Worm (Caenorhabditis elegans) whole organism, L3 larva: Measurements from ENCODE around the gene C29F5.8.

Experiments
- R02D3.7 ChIP-seq: fragments of 150-350 bp; optimal IDR thresholded peaks from 2 replicates; lab custom pipeline; 2014; ENCODE audit warnings: missing biosample characterization, missing genetic modification characterization
- ama-1 ChIP-seq: fragments of 150-350 bp; optimal IDR thresholded peaks from 2 replicates; lab custom pipeline; 2018
- egl-27 ChIP-seq: sonication (generic microtip); optimal IDR thresholded peaks from 4 replicates; lab custom pipeline; 2017; ENCODE audit warnings: missing biosample characterization, missing genetic modification reagents, missing genetic modification characterization
- fkh-2 ChIP-seq: fragments of 150-350 bp; optimal IDR thresholded peaks from 2 replicates; lab custom pipeline; 2014; ENCODE audit warnings: missing biosample characterization, missing genetic modification reagents, missing genetic modification characterization
- fos-1 ChIP-seq: fragments of 150-350 bp; optimal IDR thresholded peaks from 2 replicates; lab custom pipeline; 2014; ENCODE audit warnings: missing biosample characterization, missing genetic modification characterization
- lin-15B ChIP-seq: fragments of 150-350 bp; optimal IDR thresholded peaks from 2 replicates; lab custom pipeline; 2014; ENCODE audit warnings: missing biosample characterization, missing genetic modification characterization
- pha-4 ChIP-seq: fragments of 150-350 bp; optimal IDR thresholded peaks from 2 replicates; lab custom pipeline; 2014; ENCODE audit warnings: missing biosample characterization, missing genetic modification reagents, missing genetic modification characterization
- pqm-1 ChIP-seq: fragments of 150-350 bp; optimal IDR thresholded peaks from 2 replicates; lab custom pipeline; 2017; ENCODE audit warnings: missing biosample characterization, missing genetic modification characterization, inconsistent platforms
- skn-1 ChIP-seq: fragments of 150-350 bp; optimal IDR thresholded peaks from 2 replicates; lab custom pipeline; 2014; ENCODE audit warnings: missing biosample characterization, missing genetic modification characterization
- snpc-4 ChIP-seq: fragments of 150-350 bp; optimal IDR thresholded peaks from 2 replicates; lab custom pipeline; 2014; ENCODE audit warnings: missing biosample characterization, missing genetic modification characterization
- tbx-2 ChIP-seq: sonication (generic microtip); optimal IDR thresholded peaks from 2 replicates; lab custom pipeline; 2016; ENCODE audit warnings: mild to moderate bottlenecking, missing genetic modification characterization, missing compliant biosample characterization
- unc-39 ChIP-seq: sonication (generic microtip); optimal IDR thresholded peaks from 4 replicates; lab custom pipeline; 2017; ENCODE audit warnings: missing biosample characterization, missing genetic modification characterization
- ztf-4 ChIP-seq: fragments of 150-350 bp; optimal IDR thresholded peaks from 2 replicates; lab custom pipeline; 2014; ENCODE audit warnings: missing biosample characterization, missing genetic modification characterization

ce11 chrII:6290047-6290582, 16.1 kb upstream of the C29F5.8 start, which contains the start of gene upb-1:
- no peak for TF ChIP-seq R02D3.7 (tag; lab: Kevin White, UChicago)
- no peak for TF ChIP-seq egl-27 (tag; lab: Kevin White, UChicago)
- TF ChIP-seq pqm-1 (tag; lab: Kevin White, UChicago), result no peak
- no peak for TF ChIP-seq tbx-2 (tag; lab: Kevin White, UChicago)
- TF ChIP-seq skn-1, result no peak
- TF ChIP-seq lin-15B (tag; lab: Kevin White, UChicago), result no peak
- TF ChIP-seq ama-1 (lab: Kevin White, UChicago), result no peak
- TF ChIP-seq ztf-4 (tag; lab: Kevin White, UChicago), result no peak
- TF ChIP-seq unc-39 (tag; lab: Kevin White, UChicago), result no peak
- no peak for TF ChIP-seq snpc-4 (tag; lab: Kevin White, UChicago)
- no peak for TF ChIP-seq fos-1 (tag; lab: Kevin White, UChicago)
- TF ChIP-seq fkh-2 (tag; lab: Kevin White, UChicago), result no peak
- TF ChIP-seq pha-4 (tag; lab: Kevin White, UChicago), result no peak
